Fruit fly (Drosophila melanogaster): ENCODE results near the gene CG34165.

The CG34165 gene

DNA sequence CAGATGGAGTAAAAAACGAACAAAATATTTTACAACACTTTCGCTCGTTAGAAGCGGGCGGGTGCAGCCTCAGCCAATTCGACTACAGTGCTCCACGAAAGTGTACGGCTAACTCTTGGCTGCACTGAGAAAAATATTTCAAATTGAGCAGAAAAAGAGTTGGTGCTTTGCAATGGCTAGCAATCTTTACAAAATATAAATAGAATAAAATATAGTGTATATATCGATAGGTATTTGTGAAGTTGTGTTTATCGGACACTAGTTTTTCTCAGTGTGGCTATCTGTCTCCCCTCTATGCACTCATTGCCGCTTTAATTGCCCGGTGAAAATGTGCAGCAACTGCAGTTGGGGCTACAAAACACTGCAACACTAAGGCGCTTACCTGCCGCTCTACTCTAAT lies 12.1 kb upstream of the CG34165 start (continued):
- peak; percentile 56; the same call in 1 of the 3 replicates for TF ChIP-seq CG11456 (GFP tag; IDR thresholded peaks at IDR 0.05)
- peak; percentile 57 for TF ChIP-seq esg (GFP tag; conservative IDR thresholded peaks at IDR 0.05)
- peak; percentile 5 for TF ChIP-seq chn (GFP tag; optimal IDR thresholded peaks at IDR 0.05)
- peak; percentile 3 for TF ChIP-seq wek (GFP tag; optimal IDR thresholded peaks at IDR 0.05)
- TF ChIP-seq ERR (GFP tag; optimal IDR thresholded peaks at IDR 0.05), result no peak
- peak; percentile 49 for TF ChIP-seq wor (GFP tag; IDR thresholded peaks at IDR 0.05)
- TF ChIP-seq Xrp1 (GFP tag; IDR thresholded peaks at IDR 0.05), result no peak
- TF ChIP-seq CG17328 (GFP tag; IDR thresholded peaks at IDR 0.05), result peak; percentile 73
- no peak for TF ChIP-seq CG8089 (GFP tag; optimal IDR thresholded peaks at IDR 0.05)
- peak; percentile 49 for TF ChIP-seq trh (GFP tag; optimal IDR thresholded peaks at IDR 0.05)
- TF ChIP-seq CG16863 (GFP tag; optimal IDR thresholded peaks at IDR 0.05), result no peak
- TF ChIP-seq jigr1 (GFP tag; IDR thresholded peaks at IDR 0.05), result no peak
- no peak for TF ChIP-seq CG13287 (GFP tag; IDR thresholded peaks at IDR 0.05; ENCODE audit: partially characterized antibody)
- no peak for TF ChIP-seq CG3847 (GFP tag; IDR thresholded peaks at IDR 0.05)
- TF ChIP-seq CG11560 (tag; IDR thresholded peaks at IDR 0.05), result peak; percentile 40; the same call in 1 of the 3 replicates
- TF ChIP-seq Sin3A (optimal IDR thresholded peaks at IDR 0.05), result no peak
- TF ChIP-seq Six4 (GFP tag; optimal IDR thresholded peaks at IDR 0.05), result no peak
- no peak for TF ChIP-seq CG6765 (GFP tag; optimal IDR thresholded peaks at IDR 0.05)
- TF ChIP-seq tin (GFP tag; optimal IDR thresholded peaks at IDR 0.05), result peak; percentile 73
- peak; percentile 65 for TF ChIP-seq CG10366 (GFP tag; IDR thresholded peaks at IDR 0.05)
- TF ChIP-seq CG30431 (GFP tag; optimal IDR thresholded peaks at IDR 0.05), result peak; percentile 73
- peak; percentile 34 for TF ChIP-seq CG9437 (GFP tag; optimal IDR thresholded peaks at IDR 0.05)
- peak; percentile 66; the same call in 1 of the 3 replicates for TF ChIP-seq dysf (GFP tag; IDR thresholded peaks at IDR 0.05)
- TF ChIP-seq zf30C (GFP tag; optimal IDR thresholded peaks at IDR 0.05), result peak; percentile 40
- TF ChIP-seq zfh1 (GFP tag; IDR thresholded peaks at IDR 0.05), result peak; percentile 83
- TF ChIP-seq ac (GFP tag; optimal IDR thresholded peaks at IDR 0.05), result peak; percentile 28
- TF ChIP-seq hth (optimal IDR thresholded peaks at IDR 0.05), result no peak
- no peak for TF ChIP-seq CG4424 (GFP tag; optimal IDR thresholded peaks at IDR 0.05)
- TF ChIP-seq psq (GFP tag; optimal IDR thresholded peaks at IDR 0.05), result peak; percentile 21
- no peak for TF ChIP-seq vfl (GFP tag; optimal IDR thresholded peaks at IDR 0.05)
- TF ChIP-seq CG11093 (GFP tag; IDR thresholded peaks at IDR 0.05), result no peak
- TF ChIP-seq CG12104 (GFP tag; optimal IDR thresholded peaks at IDR 0.05), result peak; percentile 3
- peak; percentile 31 for TF ChIP-seq CG18619 (GFP tag; optimal IDR thresholded peaks at IDR 0.05)
- TF ChIP-seq CG17385 (GFP tag; optimal IDR thresholded peaks at IDR 0.05), result peak; percentile 37
- no peak for TF ChIP-seq Bteb2 (GFP tag; optimal IDR thresholded peaks at IDR 0.05)
- peak; percentile 61 for TF ChIP-seq Ptx1 (GFP tag; IDR thresholded peaks at IDR 0.05)
- 0 out of 3 replicates have a peak, but pooled peaks have one; percentile 34 for TF ChIP-seq CG2889 (GFP tag; IDR thresholded peaks at IDR 0.05)
- peak; percentile 44 for TF ChIP-seq CG4854 (GFP tag; optimal IDR thresholded peaks at IDR 0.05)
- no peak for TF ChIP-seq fru (optimal IDR thresholded peaks at IDR 0.05)
- TF ChIP-seq CG13123 (GFP tag; optimal IDR thresholded peaks at IDR 0.05), result no peak
- no peak for TF ChIP-seq emc (GFP tag; optimal IDR thresholded peaks at IDR 0.05)
- peak; percentile 71 for TF ChIP-seq CG7839 (tag; optimal IDR thresholded peaks at IDR 0.05)
- no peak for TF ChIP-seq chinmo (GFP tag; IDR thresholded peaks at IDR 0.05; ENCODE audit: partially characterized antibody)
- TF ChIP-seq CG6791 (GFP tag; IDR thresholded peaks at IDR 0.05; ENCODE audit: partially characterized antibody), result no peak
- TF ChIP-seq YL-1 (GFP tag; optimal IDR thresholded peaks at IDR 0.05), result no peak
- TF ChIP-seq nom (GFP tag; optimal IDR thresholded peaks at IDR 0.05), result no peak
- peak; percentile 75 for TF ChIP-seq unpg (GFP tag; optimal IDR thresholded peaks at IDR 0.05)
- no peak for TF ChIP-seq lab (GFP tag; optimal IDR thresholded peaks at IDR 0.05)
- no peak for TF ChIP-seq CG14441 (GFP tag; IDR thresholded peaks at IDR 0.05)
- peak; percentile 24; the same call in 1 of the 2 replicates for TF ChIP-seq CG14014 (GFP tag; IDR thresholded peaks at IDR 0.05)
- TF ChIP-seq Dip2 (GFP tag; IDR thresholded peaks at IDR 0.05), result no peak
- TF ChIP-seq Sox102F (GFP tag; optimal IDR thresholded peaks at IDR 0.05), result peak; percentile 84
- TF ChIP-seq Antp (GFP tag; optimal IDR thresholded peaks at IDR 0.05), result no peak

Data from whole organism, embryonic.